Worm (Caenorhabditis elegans) whole organism, early embryonic: Measurements from ENCODE around the gene C23G10.11.

ENCODE experiments used
- B0310.2 ChIP-seq: sonication (generic microtip); optimal IDR thresholded peaks from 2 replicates; lab custom pipeline; 2016; ENCODE audit warnings: mild to moderate bottlenecking, missing genetic modification characterization, missing compliant biosample characterization
- F13C5.2 ChIP-seq: sonication (generic microtip); optimal IDR thresholded peaks from 2 replicates; lab custom pipeline; 2017; ENCODE audit warnings: mild to moderate bottlenecking, missing genetic modification characterization, inconsistent platforms, missing compliant biosample characterization
- aly-1 ChIP-seq: sonication (generic microtip); optimal IDR thresholded peaks from 2 replicates; lab custom pipeline; 2016; ENCODE audit warnings: missing genetic modification characterization, missing compliant biosample characterization
- ama-1 ChIP-seq: fragments of 150-350 bp; optimal IDR thresholded peaks from 2 replicates; lab custom pipeline; 2014
- ceh-13 ChIP-seq: fragments of 200-800 bp; sonication (Bioruptor generic); optimal IDR thresholded peaks from 2 replicates; lab custom pipeline; 2018; ENCODE audit warnings: mild to moderate bottlenecking, missing genetic modification characterization, missing compliant biosample characterization
- ceh-36 ChIP-seq: sonication (generic microtip); optimal IDR thresholded peaks from 2 replicates; lab custom pipeline; 2016; ENCODE audit warnings: missing genetic modification characterization, inconsistent platforms, missing compliant biosample characterization
- ets-7 ChIP-seq: sonication (generic microtip); optimal IDR thresholded peaks from 2 replicates; lab custom pipeline; 2016; ENCODE audit warnings: missing genotype, missing genetic modification characterization, missing compliant biosample characterization
- hmg-4 ChIP-seq: fragments of 200-800 bp; sonication (Bioruptor generic); optimal IDR thresholded peaks from 2 replicates; lab custom pipeline; 2018; ENCODE audit warnings: mild to moderate bottlenecking, missing genetic modification characterization, missing compliant biosample characterization
- hnd-1 ChIP-seq: sonication (generic microtip); optimal IDR thresholded peaks from 2 replicates; lab custom pipeline; 2016; ENCODE audit warnings: missing genetic modification characterization, missing compliant biosample characterization
- scrt-1 ChIP-seq: fragments of 200-800 bp; sonication (Bioruptor generic); IDR thresholded peaks from 2 replicates; pipeline ENCODE4 v1.3.6; 2022; ENCODE audit warnings: missing genetic modification characterization, missing compliant biosample characterization
- sea-1 ChIP-seq: fragments of 200-800 bp; sonication (Bioruptor generic); conservative IDR thresholded peaks from 2 replicates; pipeline ENCODE4 v1.3.6; 2022; ENCODE audit warnings: missing genetic modification characterization, missing compliant biosample characterization
- tbx-11 ChIP-seq: fragments of 200-800 bp; sonication (Bioruptor generic); IDR thresholded peaks from 2 replicates; pipeline ENCODE4 v1.3.6; 2022; ENCODE audit warnings: missing genetic modification characterization, missing compliant biosample characterization
- tbx-37 ChIP-seq: fragments of 200-800 bp; sonication (Bioruptor generic); conservative IDR thresholded peaks from 2 replicates; pipeline ENCODE4 v1.3.6; 2022; ENCODE audit warnings: missing genetic modification reagents, missing genetic modification characterization, missing compliant biosample characterization
- tra-4 ChIP-seq: sonication (generic microtip); optimal IDR thresholded peaks from 2 replicates; lab custom pipeline; 2017; ENCODE audit warnings: missing genetic modification characterization, missing compliant biosample characterization

DNA sequence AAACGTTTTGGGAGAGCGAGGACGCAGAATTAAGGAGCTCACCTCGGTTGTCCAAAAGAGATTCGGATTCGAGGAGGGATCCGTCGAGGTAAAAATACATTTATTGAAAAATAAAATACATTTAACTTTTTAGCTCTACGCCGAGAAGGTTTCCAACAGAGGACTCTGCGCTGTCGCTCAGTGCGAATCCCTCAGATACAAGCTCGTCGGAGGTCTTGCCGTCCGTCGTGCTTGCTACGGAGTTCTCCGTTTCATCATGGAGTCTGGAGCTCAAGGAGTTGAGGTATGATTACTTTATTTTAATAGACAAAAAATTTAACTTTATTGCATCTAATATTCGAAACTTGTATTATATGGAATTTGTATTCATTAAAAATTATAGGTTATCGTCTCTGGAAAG is 8.3 kb downstream of the C23G10.11 start:
- TF ChIP-seq hmg-4 (GFP tag; lab: Kevin White, UChicago): no peak
- no peak for TF ChIP-seq ama-1 (lab: Kevin White, UChicago)
- TF ChIP-seq aly-1 (tag; lab: Kevin White, UChicago): no peak
- TF ChIP-seq tbx-11 (GFP tag; lab: Robert Waterston, UW): no peak
- no peak for TF ChIP-seq sea-1 (GFP tag; lab: Robert Waterston, UW)
- no peak for TF ChIP-seq B0310.2
- TF ChIP-seq tbx-37 (GFP tag; lab: Robert Waterston, UW): no peak
- no peak for TF ChIP-seq ceh-36 (tag; lab: Kevin White, UChicago)
- no peak for TF ChIP-seq ceh-13 (GFP tag; lab: Kevin White, UChicago)
- TF ChIP-seq scrt-1: no peak
- no peak for TF ChIP-seq hnd-1 (tag; lab: Kevin White, UChicago)
- no peak for TF ChIP-seq F13C5.2
- TF ChIP-seq tra-4: no peak
- no peak for TF ChIP-seq ets-7 (tag; lab: Kevin White, UChicago)
